Fruit fly (Drosophila melanogaster): ENCODE measurements around the gene CG43102.

Gene CG43102

dm6 chr3R:17828653-17829052, 34.4 kb upstream of the CG43102 start (continued):
- no peak for TF ChIP-seq CG6683 (GFP tag; optimal IDR thresholded peaks at IDR 0.05)
- no peak for TF ChIP-seq usp (GFP tag; optimal IDR thresholded peaks at IDR 0.05)
- TF ChIP-seq CG18599 (GFP tag; optimal IDR thresholded peaks at IDR 0.05) = peak; percentile 24
- no peak for TF ChIP-seq NFAT (GFP tag; IDR thresholded peaks at IDR 0.05)
- TF ChIP-seq CG10431 (GFP tag; optimal IDR thresholded peaks at IDR 0.05) = peak; percentile 57
- TF ChIP-seq cg (GFP tag; optimal IDR thresholded peaks at IDR 0.05) = no peak
- TF ChIP-seq caup (GFP tag; optimal IDR thresholded peaks at IDR 0.05; ENCODE audit: severe bottlenecking) = peak; percentile 4
- TF ChIP-seq Xrp1 (GFP tag; IDR thresholded peaks at IDR 0.05) = peak; percentile 50
- peak; percentile 16 for TF ChIP-seq CG2712 (tag; optimal IDR thresholded peaks at IDR 0.05)
- 0 out of 2 replicates have a peak, but pooled peaks have one; percentile 29 for TF ChIP-seq sim (GFP tag; IDR thresholded peaks at IDR 0.05)
- TF ChIP-seq Sox100B (GFP tag; optimal IDR thresholded peaks at IDR 0.05) = peak; percentile 6
- peak; percentile 56 for TF ChIP-seq MTF-1 (GFP tag; optimal IDR thresholded peaks at IDR 0.05; ENCODE audit: borderline replicate concordance)
- TF ChIP-seq CG18262 (tag; optimal IDR thresholded peaks at IDR 0.05) = peak; percentile 47
- TF ChIP-seq chinmo (GFP tag; IDR thresholded peaks at IDR 0.05; ENCODE audit: partially characterized antibody) = no peak
- TF ChIP-seq tio (GFP tag; optimal IDR thresholded peaks at IDR 0.05) = no peak
- peak; percentile 10 for TF ChIP-seq CG2116 (GFP tag; optimal IDR thresholded peaks at IDR 0.05)
- TF ChIP-seq HHEX (GFP tag; optimal IDR thresholded peaks at IDR 0.05) = peak; percentile 10
- peak; percentile 62 for TF ChIP-seq Vsx1 (GFP tag; optimal IDR thresholded peaks at IDR 0.05)
- TF ChIP-seq Nf-YC (tag; optimal IDR thresholded peaks at IDR 0.05) = no peak
- 0 out of 2 replicates have a peak, but pooled peaks have one; percentile 7 for TF ChIP-seq Ptx1 (GFP tag; IDR thresholded peaks at IDR 0.05)
- no peak for TF ChIP-seq pum (GFP tag; optimal IDR thresholded peaks at IDR 0.05)
- peak; percentile 32 for TF ChIP-seq lab (GFP tag; optimal IDR thresholded peaks at IDR 0.05)
- no peak for TF ChIP-seq CG14441 (GFP tag; IDR thresholded peaks at IDR 0.05)
- peak; percentile 23 for TF ChIP-seq CG10209 (GFP tag; optimal IDR thresholded peaks at IDR 0.05)
- no peak for TF ChIP-seq grau (tag; optimal IDR thresholded peaks at IDR 0.05)
- TF ChIP-seq CG32532 (GFP tag; IDR thresholded peaks at IDR 0.05) = no peak
- TF ChIP-seq ro (GFP tag; IDR thresholded peaks at IDR 0.05) = no peak
- TF ChIP-seq CG3407 (GFP tag; optimal IDR thresholded peaks at IDR 0.05) = peak; percentile 51
- TF ChIP-seq CG1233 (GFP tag; optimal IDR thresholded peaks at IDR 0.05) = peak; percentile 10
- TF ChIP-seq CG7987 (GFP tag; optimal IDR thresholded peaks at IDR 0.05) = peak; percentile 17
- TF ChIP-seq CG7556 (GFP tag; optimal IDR thresholded peaks at IDR 0.05) = peak; percentile 9
- TF ChIP-seq Mrtf (GFP tag; IDR thresholded peaks at IDR 0.05) = no peak
- TF ChIP-seq CG5180 (GFP tag; optimal IDR thresholded peaks at IDR 0.05) = peak; percentile 47
- TF ChIP-seq CG15696 (tag; optimal IDR thresholded peaks at IDR 0.05) = peak; percentile 21
- peak; percentile 18 for TF ChIP-seq CG13424 (tag; optimal IDR thresholded peaks at IDR 0.05)
- no peak for TF ChIP-seq Rfx (GFP tag; IDR thresholded peaks at IDR 0.05)
- no peak for TF ChIP-seq CG9609 (GFP tag; optimal IDR thresholded peaks at IDR 0.05)
- TF ChIP-seq sisA (GFP tag; IDR thresholded peaks at IDR 0.05) = no peak
- TF ChIP-seq CG11696 (GFP tag; IDR thresholded peaks at IDR 0.05) = no peak
- peak; percentile 68 for TF ChIP-seq crol (GFP tag; IDR thresholded peaks at IDR 0.05)
- peak; percentile 22; the same call in 1 of the 3 replicates for TF ChIP-seq so (GFP tag; IDR thresholded peaks at IDR 0.05)
- peak; percentile 23 for TF ChIP-seq CG17385 (GFP tag; optimal IDR thresholded peaks at IDR 0.05)
- peak; percentile 50 for TF ChIP-seq PHDP (tag; optimal IDR thresholded peaks at IDR 0.05)
- TF ChIP-seq vvl (GFP tag; IDR thresholded peaks at IDR 0.05) = no peak
- peak; percentile 28 for TF ChIP-seq CG4328 (GFP tag; optimal IDR thresholded peaks at IDR 0.05)
- peak; percentile 79 for TF ChIP-seq sd (tag; optimal IDR thresholded peaks at IDR 0.05)
- peak; percentile 60 for TF ChIP-seq CG1529 (GFP tag; optimal IDR thresholded peaks at IDR 0.05)
- TF ChIP-seq Hmx (GFP tag; optimal IDR thresholded peaks at IDR 0.05) = no peak
- no peak for TF ChIP-seq Atf3 (GFP tag; optimal IDR thresholded peaks at IDR 0.05)
- no peak for TF ChIP-seq hb (GFP tag; IDR thresholded peaks at IDR 0.05; ENCODE audit: partially characterized antibody)

All from whole organism, embryonic.